Worm (Caenorhabditis elegans) whole organism, early embryonic: ENCODE measurements around the gene ent-3.

ENCODE experiments used
- B0310.2 ChIP-seq: sonication (generic microtip); optimal IDR thresholded peaks from 2 replicates; lab custom pipeline; 2016; ENCODE audit warnings: mild to moderate bottlenecking, missing genetic modification characterization, missing compliant biosample characterization
- aly-1 ChIP-seq: sonication (generic microtip); optimal IDR thresholded peaks from 2 replicates; lab custom pipeline; 2016; ENCODE audit warnings: missing genetic modification characterization, missing compliant biosample characterization
- ama-1 ChIP-seq: fragments of 150-350 bp; optimal IDR thresholded peaks from 2 replicates; lab custom pipeline; 2014
- ceh-13 ChIP-seq: fragments of 200-800 bp; sonication (Bioruptor generic); optimal IDR thresholded peaks from 2 replicates; lab custom pipeline; 2018; ENCODE audit warnings: mild to moderate bottlenecking, missing genetic modification characterization, missing compliant biosample characterization
- hnd-1 ChIP-seq: sonication (generic microtip); optimal IDR thresholded peaks from 2 replicates; lab custom pipeline; 2016; ENCODE audit warnings: missing genetic modification characterization, missing compliant biosample characterization
- pes-1 ChIP-seq: fragments of 200-800 bp; sonication (Bioruptor generic); IDR thresholded peaks from 2 replicates; pipeline ENCODE4 v1.3.6; 2022; ENCODE audit warnings: missing genetic modification reagents, missing genetic modification characterization, missing compliant biosample characterization
- sea-1 ChIP-seq: fragments of 200-800 bp; sonication (Bioruptor generic); conservative IDR thresholded peaks from 2 replicates; pipeline ENCODE4 v1.3.6; 2022; ENCODE audit warnings: missing genetic modification characterization, missing compliant biosample characterization
- tbx-11 ChIP-seq: fragments of 200-800 bp; sonication (Bioruptor generic); IDR thresholded peaks from 2 replicates; pipeline ENCODE4 v1.3.6; 2022; ENCODE audit warnings: missing genetic modification characterization, missing compliant biosample characterization
- tbx-37 ChIP-seq: fragments of 200-800 bp; sonication (Bioruptor generic); conservative IDR thresholded peaks from 2 replicates; pipeline ENCODE4 v1.3.6; 2022; ENCODE audit warnings: missing genetic modification reagents, missing genetic modification characterization, missing compliant biosample characterization

DNA sequence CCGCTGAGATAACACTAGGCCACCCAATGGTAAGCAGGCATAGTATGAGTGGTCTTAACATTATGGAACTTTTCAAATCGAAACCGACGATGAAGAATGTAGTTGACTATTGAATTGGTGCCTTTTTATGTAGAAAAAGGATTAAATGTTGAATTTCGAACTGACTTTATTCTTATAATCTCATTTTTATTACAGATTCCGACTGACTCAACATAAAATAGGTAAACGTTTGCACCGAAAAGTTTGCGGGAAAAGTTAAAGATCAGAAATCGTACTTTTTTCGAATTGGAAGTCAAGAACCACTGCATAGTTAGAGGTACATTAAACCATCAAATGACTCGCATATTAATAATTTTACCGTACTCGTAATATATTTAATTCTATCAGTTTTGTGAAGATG is 18.4 kb upstream of the ent-3 start, which contains the start of gene K02E11.7:
- no peak for TF ChIP-seq tbx-11
- TF ChIP-seq ama-1: no peak
- no peak for TF ChIP-seq aly-1 (tag; lab: Kevin White, UChicago)
- no peak for TF ChIP-seq hnd-1 (tag; lab: Kevin White, UChicago)
- no peak for TF ChIP-seq B0310.2 (tag; lab: Kevin White, UChicago)
- no peak for TF ChIP-seq pes-1 (GFP tag; lab: Robert Waterston, UW)
- no peak for TF ChIP-seq sea-1 (GFP tag; lab: Robert Waterston, UW)
- TF ChIP-seq ceh-13 (GFP tag; lab: Kevin White, UChicago): no peak
- no peak for TF ChIP-seq tbx-37 (GFP tag; lab: Robert Waterston, UW)
